Fruit fly (Drosophila melanogaster): ENCODE results near the gene mldr.

dm6 chrX:6263614-6264130 is 27.4 kb upstream of the mldr start:
- TF ChIP-seq EcR (GFP tag; optimal IDR thresholded peaks at IDR 0.05): no peak
- no peak for TF ChIP-seq pan (optimal IDR thresholded peaks at IDR 0.05)
- no peak for TF ChIP-seq Dll (optimal IDR thresholded peaks at IDR 0.05)
- TF ChIP-seq usp (GFP tag; optimal IDR thresholded peaks at IDR 0.05): no peak
- TF ChIP-seq CG8478 (optimal IDR thresholded peaks at IDR 0.05): no peak

Measured in whole organism.